Worm (Caenorhabditis elegans) whole organism, L2 larva: ENCODE results near the gene mfsd-8.
A peak's percentile ranks its signal among the peaks of the same experiment; 100 is the strongest.

Experiments used
- C34F6.9 ChIP-seq: fragments of 150-350 bp; optimal IDR thresholded peaks from 2 replicates; lab custom pipeline; 2014; ENCODE audit warnings: missing biosample characterization, missing genetic modification characterization
- F13H6.1 ChIP-seq: sonication (generic microtip); optimal IDR thresholded peaks from 2 replicates; lab custom pipeline; 2016; ENCODE audit warnings: missing genetic modification characterization, missing compliant biosample characterization
- R02D3.7 ChIP-seq: fragments of 150-350 bp; optimal IDR thresholded peaks from 2 replicates; lab custom pipeline; 2014; ENCODE audit warnings: missing biosample characterization, missing genetic modification characterization
- Y55F3AM.14 ChIP-seq: fragments of 200-800 bp; sonication (Bioruptor generic); optimal IDR thresholded peaks from 2 replicates; lab custom pipeline; 2018; ENCODE audit warnings: mild to moderate bottlenecking, missing genetic modification characterization, missing compliant biosample characterization
- ZK546.5 ChIP-seq: sonication (generic microtip); optimal IDR thresholded peaks from 2 replicates; lab custom pipeline; 2017; ENCODE audit warnings: missing biosample characterization, missing genetic modification characterization
- alr-1 ChIP-seq: fragments of 150-350 bp; optimal IDR thresholded peaks from 2 replicates; lab custom pipeline; 2014; ENCODE audit warnings: missing biosample characterization, missing genetic modification characterization
- ama-1 ChIP-seq: fragments of 150-350 bp; optimal IDR thresholded peaks from 2 replicates; lab custom pipeline; 2018; ENCODE audit warnings: inconsistent platforms
- blmp-1 ChIP-seq: sonication (generic microtip); optimal IDR thresholded peaks from 2 replicates; lab custom pipeline; 2017; ENCODE audit warnings: missing genetic modification characterization, mild to moderate bottlenecking, missing compliant biosample characterization, antibody characterized with exemption, moderate library complexity; ENCODE audit not compliant: insufficient read depth
- ceh-82 ChIP-seq: fragments of 150-350 bp; optimal IDR thresholded peaks from 2 replicates; lab custom pipeline; 2014; ENCODE audit warnings: missing biosample characterization, missing genetic modification characterization
- crh-2 ChIP-seq: sonication (generic microtip); optimal IDR thresholded peaks from 2 replicates; lab custom pipeline; 2017; ENCODE audit warnings: missing biosample characterization, missing genetic modification characterization
- dmd-4 ChIP-seq: sonication (generic microtip); optimal IDR thresholded peaks from 2 replicates; lab custom pipeline; 2017; ENCODE audit warnings: missing biosample characterization, missing genetic modification characterization
- elt-1 ChIP-seq: fragments of 150-350 bp; optimal IDR thresholded peaks from 2 replicates; lab custom pipeline; 2014; ENCODE audit warnings: missing biosample characterization, missing genetic modification characterization
- elt-3 ChIP-seq: sonication (generic microtip); optimal IDR thresholded peaks from 2 replicates; lab custom pipeline; 2017; ENCODE audit warnings: missing biosample characterization, missing genetic modification characterization
- fos-1 ChIP-seq: fragments of 150-350 bp; optimal IDR thresholded peaks from 2 replicates; lab custom pipeline; 2014; ENCODE audit warnings: missing biosample characterization, missing genetic modification characterization
- gmeb-1 ChIP-seq: fragments of 150-350 bp; optimal IDR thresholded peaks from 2 replicates; lab custom pipeline; 2014; ENCODE audit warnings: missing biosample characterization, missing genetic modification characterization
- lin-11 ChIP-seq: fragments of 150-350 bp; sonication (generic microtip); optimal IDR thresholded peaks from 2 replicates; lab custom pipeline; 2014; ENCODE audit warnings: missing biosample characterization, missing genetic modification characterization, inconsistent platforms, mixed read lengths
- lin-13 ChIP-seq: fragments of 150-350 bp; optimal IDR thresholded peaks from 2 replicates; lab custom pipeline; 2014; ENCODE audit warnings: missing biosample characterization, missing genetic modification reagents, missing genetic modification characterization
- lin-39 ChIP-seq: fragments of 150-350 bp; optimal IDR thresholded peaks from 2 replicates; lab custom pipeline; 2014; ENCODE audit warnings: missing biosample characterization, missing genetic modification reagents, missing genetic modification characterization
- lsy-2 ChIP-seq, 2 experiments: fragments of 150-350 bp in 1 of 2; sonication (generic microtip) in 1 of 2; optimal IDR thresholded peaks; 2 replicates each; lab custom pipeline; 2014 to 2017; ENCODE audit warnings: missing biosample characterization in 2 of 2, missing genetic modification characterization in 2 of 2
- mbf-1 ChIP-seq: sonication (generic microtip); optimal IDR thresholded peaks from 2 replicates; lab custom pipeline; 2017; ENCODE audit warnings: missing biosample characterization, missing genetic modification characterization
- mdl-1 ChIP-seq, 2 experiments: fragments of 150-350 bp in 1 of 2; sonication (generic microtip) in 1 of 2; optimal IDR thresholded peaks; 2 replicates each; lab custom pipeline; 2017; ENCODE audit warnings: missing biosample characterization in 2 of 2, missing genetic modification characterization in 2 of 2
- nhr-10 ChIP-seq: sonication (generic microtip); optimal IDR thresholded peaks from 2 replicates; lab custom pipeline; 2017; ENCODE audit warnings: missing biosample characterization, missing genetic modification characterization
- nhr-12 ChIP-seq: fragments of 150-350 bp; optimal IDR thresholded peaks from 2 replicates; lab custom pipeline; 2014; ENCODE audit warnings: missing biosample characterization, missing genetic modification characterization
- nhr-129 ChIP-seq: fragments of 150-350 bp; optimal IDR thresholded peaks from 2 replicates; lab custom pipeline; 2014; ENCODE audit warnings: missing biosample characterization, missing genetic modification characterization
- nhr-21 ChIP-seq: fragments of 150-350 bp; optimal IDR thresholded peaks from 2 replicates; lab custom pipeline; 2014; ENCODE audit warnings: missing biosample characterization, missing genetic modification characterization
- nhr-23 ChIP-seq: fragments of 150-350 bp; optimal IDR thresholded peaks from 2 replicates; lab custom pipeline; 2014; ENCODE audit warnings: missing biosample characterization, missing genetic modification reagents, missing genetic modification characterization
- nhr-237 ChIP-seq: fragments of 150-350 bp; optimal IDR thresholded peaks from 2 replicates; lab custom pipeline; 2014; ENCODE audit warnings: missing biosample characterization, missing genetic modification characterization
- nhr-25 ChIP-seq: fragments of 150-350 bp; sonication (generic microtip); optimal IDR thresholded peaks from 3 replicates; lab custom pipeline; 2014; ENCODE audit warnings: missing biosample characterization, missing genetic modification characterization
- nhr-6 ChIP-seq: fragments of 150-350 bp; optimal IDR thresholded peaks from 2 replicates; lab custom pipeline; 2014; ENCODE audit warnings: missing biosample characterization, missing genetic modification characterization
- peb-1 ChIP-seq: fragments of 150-350 bp; optimal IDR thresholded peaks from 2 replicates; lab custom pipeline; 2014; ENCODE audit warnings: missing biosample characterization, missing genetic modification characterization
- sem-4 ChIP-seq: fragments of 150-350 bp; optimal IDR thresholded peaks from 2 replicates; lab custom pipeline; 2014; ENCODE audit warnings: missing biosample characterization, missing genetic modification reagents, missing genetic modification characterization
- sma-3 ChIP-seq: sonication (generic microtip); optimal IDR thresholded peaks from 2 replicates; lab custom pipeline; 2016; ENCODE audit warnings: missing genetic modification reagents, missing genetic modification characterization, missing compliant biosample characterization
- snpc-4 ChIP-seq: fragments of 150-350 bp; optimal IDR thresholded peaks from 2 replicates; lab custom pipeline; 2014; ENCODE audit warnings: missing biosample characterization, missing genetic modification characterization
- unc-39 ChIP-seq: fragments of 150-350 bp; optimal IDR thresholded peaks from 2 replicates; lab custom pipeline; 2014; ENCODE audit warnings: missing biosample characterization, missing genetic modification characterization
- unc-55 ChIP-seq: fragments of 150-350 bp; sonication (generic microtip); optimal IDR thresholded peaks from 3 replicates; lab custom pipeline; 2014; ENCODE audit warnings: missing biosample characterization, missing genetic modification reagents, missing genetic modification characterization
- zag-1 ChIP-seq: fragments of 150-350 bp; optimal IDR thresholded peaks from 2 replicates; lab custom pipeline; 2014; ENCODE audit warnings: missing biosample characterization, missing genetic modification characterization
- ztf-1 ChIP-seq: fragments of 200-800 bp; sonication (Bioruptor generic); conservative IDR thresholded peaks from 2 replicates; pipeline ENCODE4 v1.3.6; 2022; ENCODE audit warnings: missing genetic modification characterization, missing compliant biosample characterization
- ztf-4 ChIP-seq: fragments of 150-350 bp; optimal IDR thresholded peaks from 2 replicates; lab custom pipeline; 2014; ENCODE audit warnings: missing biosample characterization, missing genetic modification characterization

The mfsd-8 gene

DNA sequence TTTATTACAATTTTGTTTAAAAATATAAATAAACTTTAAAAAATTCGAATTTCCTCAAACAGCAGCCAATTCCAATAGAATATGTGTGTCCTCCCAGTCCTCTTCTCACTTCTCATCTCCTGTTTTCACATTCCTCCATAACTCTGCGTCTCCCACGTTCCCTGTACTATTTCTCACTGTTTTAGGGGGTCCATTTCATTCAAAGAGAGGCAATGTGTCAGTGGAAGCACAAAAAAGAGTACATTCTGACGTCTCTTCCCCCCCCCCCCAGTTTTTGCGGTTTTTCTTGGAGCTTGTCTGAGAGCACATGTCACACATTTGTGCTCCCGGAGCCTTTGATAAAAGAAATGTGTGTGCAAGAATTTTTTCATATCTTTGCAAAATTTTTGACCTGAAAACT, 22.4 kb downstream of the mfsd-8 start:
- peak; percentile 55 for TF ChIP-seq unc-55 (GFP tag; lab: Kevin White, UChicago)
- no peak for TF ChIP-seq nhr-6
- TF ChIP-seq nhr-21 (tag; lab: Kevin White, UChicago) = no peak
- peak; percentile 46 for TF ChIP-seq C34F6.9
- TF ChIP-seq dmd-4 = no peak
- peak in 1 of 2 experiments; percentile 30 for TF ChIP-seq lsy-2 (tag; optimal IDR thresholded peaks at IDR 0.05; lab: Kevin White, UChicago)
- no peak for TF ChIP-seq gmeb-1 (tag; lab: Kevin White, UChicago)
- no peak for TF ChIP-seq nhr-237 (tag; lab: Kevin White, UChicago)

DNA sequence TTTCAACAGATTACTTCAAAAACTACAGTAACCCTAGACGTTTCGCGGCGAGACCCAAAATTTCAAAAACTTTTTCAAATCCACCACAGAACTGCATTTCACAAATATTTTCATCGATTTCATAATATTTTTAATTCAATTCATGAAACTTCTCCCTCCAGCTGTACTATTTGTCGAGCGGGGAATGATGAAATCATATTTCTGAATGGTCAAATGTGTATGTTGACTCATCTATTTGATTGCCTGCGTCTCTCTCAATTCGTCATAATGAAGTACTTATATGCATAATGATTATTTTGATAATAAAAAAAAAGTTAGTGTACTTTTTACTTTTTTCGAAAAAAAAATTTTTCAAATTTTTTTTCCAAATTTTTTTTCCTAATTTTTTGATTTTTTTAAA, 24.2 kb downstream of the mfsd-8 start:
- no peak for TF ChIP-seq ztf-4
- TF ChIP-seq nhr-23 = no peak
- no peak for TF ChIP-seq ceh-82 (tag; lab: Kevin White, UChicago)
- no peak for TF ChIP-seq elt-3
- no peak for TF ChIP-seq sma-3
- TF ChIP-seq lin-39 (tag; lab: Kevin White, UChicago) = no peak
- no peak for TF ChIP-seq nhr-25 (tag; lab: Kevin White, UChicago)
- peak; percentile 88 for TF ChIP-seq fos-1 (tag; lab: Kevin White, UChicago)
- no peak for TF ChIP-seq gmeb-1 (tag; lab: Kevin White, UChicago)
- no peak for TF ChIP-seq mbf-1 (tag; lab: Kevin White, UChicago)
- no peak for TF ChIP-seq nhr-6
- no peak for TF ChIP-seq nhr-10 (tag; lab: Kevin White, UChicago)
- no peak for TF ChIP-seq nhr-12 (tag; lab: Kevin White, UChicago)
- peak; percentile 11 for TF ChIP-seq unc-55 (GFP tag; lab: Kevin White, UChicago)
- TF ChIP-seq R02D3.7 = no peak
- TF ChIP-seq, all 48 proteins: peak for 2

DNA sequence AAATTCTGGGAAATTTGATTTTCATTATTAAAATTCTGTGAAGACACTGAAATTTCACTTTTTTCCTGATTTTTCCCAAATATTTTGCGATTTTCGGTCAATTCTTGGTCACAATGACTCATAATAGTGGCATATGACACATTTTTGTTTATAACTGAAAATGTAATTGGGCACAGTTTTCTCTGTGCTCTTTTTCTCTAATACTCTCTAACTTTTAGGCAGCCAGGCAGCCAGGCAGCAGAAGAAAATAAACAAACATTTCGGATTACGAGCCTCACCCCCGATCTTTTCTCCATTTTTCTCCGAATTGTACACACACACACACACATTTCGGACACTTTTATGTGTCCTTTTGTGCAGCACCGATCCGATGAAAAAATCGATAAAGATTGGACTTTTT, 25.3 kb downstream of the mfsd-8 start:
- TF ChIP-seq alr-1 (tag; lab: Kevin White, UChicago) (no peak), lin-39 (tag; lab: Kevin White, UChicago) (no peak), nhr-129 (tag; lab: Kevin White, UChicago) (peak; percentile 41), nhr-10 (tag; lab: Kevin White, UChicago) (no peak), lsy-2 (tag; optimal IDR thresholded peaks at IDR 0.05; lab: Kevin White, UChicago) (peak in 1 of 2 experiments; percentile 4), ztf-1 (no peak), ama-1 (no peak), gmeb-1 (tag; lab: Kevin White, UChicago) (no peak), crh-2 (tag; lab: Kevin White, UChicago) (peak; percentile 4), unc-55 (GFP tag; lab: Kevin White, UChicago) (no peak), fos-1 (tag; lab: Kevin White, UChicago) (peak; percentile 45), snpc-4 (tag; lab: Kevin White, UChicago) (no peak), blmp-1 (no peak), nhr-6 (no peak), nhr-25 (tag; lab: Kevin White, UChicago) (no peak), peb-1 (tag; lab: Kevin White, UChicago) (no peak), zag-1 (tag; lab: Kevin White, UChicago) (no peak), lin-11 (tag; lab: Kevin White, UChicago) (no peak), elt-1 (tag; lab: Kevin White, UChicago) (no peak), C34F6.9 (no peak), R02D3.7 (no peak), lin-13 (no peak), Y55F3AM.14 (GFP tag; lab: Kevin White, UChicago) (no peak), elt-3 (no peak), sem-4 (tag; lab: Kevin White, UChicago) (no peak), unc-39 (tag; lab: Kevin White, UChicago) (no peak), F13H6.1 (peak; percentile 20), ZK546.5 (tag; lab: Kevin White, UChicago) (no peak)

DNA sequence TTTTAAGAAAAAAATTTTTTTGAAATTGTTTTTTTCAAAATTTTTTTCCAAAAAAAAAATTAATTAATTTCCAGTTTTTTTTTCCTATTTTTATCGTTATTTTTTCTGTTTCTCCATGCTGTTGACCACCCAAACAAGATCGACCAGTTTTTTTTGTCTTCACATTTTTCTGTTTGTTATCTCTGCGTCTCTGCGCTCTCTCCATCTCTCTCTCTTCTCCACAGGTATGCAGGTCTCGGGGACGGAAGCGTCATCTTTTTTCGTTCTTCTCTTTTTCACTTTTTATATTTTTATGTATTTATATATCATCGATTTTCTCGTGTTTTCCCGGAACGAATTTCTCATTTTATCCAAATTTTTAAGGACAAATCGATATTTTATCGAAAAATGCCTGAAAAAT, 26.8 kb downstream of the mfsd-8 start:
- no peak for TF ChIP-seq R02D3.7
- no peak for TF ChIP-seq nhr-21 (tag; lab: Kevin White, UChicago)
- TF ChIP-seq Y55F3AM.14 (GFP tag; lab: Kevin White, UChicago) = no peak
- TF ChIP-seq lsy-2 (tag; optimal IDR thresholded peaks at IDR 0.05; lab: Kevin White, UChicago) = peak in 1 of 2 experiments; percentile 34
- TF ChIP-seq C34F6.9 = peak; percentile 34
- TF ChIP-seq fos-1 (tag; lab: Kevin White, UChicago) = peak; percentile 4
- TF ChIP-seq nhr-237 (tag; lab: Kevin White, UChicago) = no peak
- peak; percentile 55 for TF ChIP-seq blmp-1
- no peak for TF ChIP-seq mdl-1 (tag; optimal IDR thresholded peaks at IDR 0.05; lab: Kevin White, UChicago)
